Worm (Caenorhabditis elegans) whole organism, late embryonic: ENCODE measurements around the gene Y47D7A.19.

Experiments used
- C08G9.2 ChIP-seq: sonication (generic microtip); optimal IDR thresholded peaks from 2 replicates; lab custom pipeline; 2016; ENCODE audit warnings: mild to moderate bottlenecking, missing genetic modification characterization, moderate library complexity, missing compliant biosample characterization
- F13H6.1 ChIP-seq: sonication (generic microtip); optimal IDR thresholded peaks from 2 replicates; lab custom pipeline; 2016; ENCODE audit warnings: missing genetic modification characterization, missing compliant biosample characterization
- K02D7.2 ChIP-seq: sonication (generic microtip); optimal IDR thresholded peaks from 2 replicates; lab custom pipeline; 2017; ENCODE audit warnings: mild to moderate bottlenecking, missing genetic modification characterization, missing compliant biosample characterization
- T23F11.4 ChIP-seq: fragments of 200-800 bp; sonication (Bioruptor generic); optimal IDR thresholded peaks from 2 replicates; lab custom pipeline; 2018; ENCODE audit warnings: mild to moderate bottlenecking, missing genetic modification characterization, missing compliant biosample characterization
- ahr-1 ChIP-seq: sonication (generic microtip); optimal IDR thresholded peaks from 2 replicates; lab custom pipeline; 2016; ENCODE audit warnings: missing genetic modification characterization, missing compliant biosample characterization
- ceh-14 ChIP-seq: sonication (generic microtip); optimal IDR thresholded peaks from 2 replicates; lab custom pipeline; 2016; ENCODE audit warnings: missing genotype, missing genetic modification characterization, missing compliant biosample characterization
- ceh-22 ChIP-seq: sonication (generic microtip); optimal IDR thresholded peaks from 2 replicates; lab custom pipeline; 2017; ENCODE audit warnings: missing biosample characterization, missing genetic modification characterization
- ceh-24 ChIP-seq: sonication (generic microtip); optimal IDR thresholded peaks from 2 replicates; lab custom pipeline; 2016; ENCODE audit warnings: mild to moderate bottlenecking, missing genetic modification characterization, missing compliant biosample characterization
- ceh-31 ChIP-seq: sonication (generic microtip); optimal IDR thresholded peaks from 2 replicates; lab custom pipeline; 2016; ENCODE audit warnings: missing genetic modification characterization, missing compliant biosample characterization
- ceh-45 ChIP-seq: fragments of 200-800 bp; sonication (Bioruptor generic); IDR thresholded peaks from 2 replicates; pipeline ENCODE4 v1.3.6; 2022; ENCODE audit warnings: missing genetic modification reagents, missing genetic modification characterization, missing compliant biosample characterization
- ceh-48 ChIP-seq: sonication (generic microtip); optimal IDR thresholded peaks from 2 replicates; lab custom pipeline; 2016; ENCODE audit warnings: missing genetic modification characterization, inconsistent platforms, missing compliant biosample characterization
- ceh-9 ChIP-seq: sonication (generic microtip); optimal IDR thresholded peaks from 2 replicates; lab custom pipeline; 2016; ENCODE audit warnings: mild to moderate bottlenecking, missing genetic modification characterization, inconsistent platforms, missing compliant biosample characterization
- che-1 ChIP-seq: sonication (generic microtip); optimal IDR thresholded peaks from 2 replicates; lab custom pipeline; 2016; ENCODE audit warnings: mild to moderate bottlenecking, missing genetic modification characterization, missing compliant biosample characterization
- elt-4 ChIP-seq: sonication (generic microtip); optimal IDR thresholded peaks from 2 replicates; lab custom pipeline; 2016; ENCODE audit warnings: missing genetic modification characterization, missing compliant biosample characterization
- ets-4 ChIP-seq: sonication (generic microtip); optimal IDR thresholded peaks from 2 replicates; lab custom pipeline; 2016; ENCODE audit warnings: missing genetic modification characterization, missing compliant biosample characterization
- eyg-1 ChIP-seq: sonication (generic microtip); optimal IDR thresholded peaks from 2 replicates; lab custom pipeline; 2016; ENCODE audit warnings: missing genotype, missing genetic modification characterization, missing compliant biosample characterization
- fax-1 ChIP-seq: sonication (generic microtip); optimal IDR thresholded peaks from 2 replicates; lab custom pipeline; 2016; ENCODE audit warnings: missing genotype, missing genetic modification characterization, missing compliant biosample characterization
- fkh-10 ChIP-seq: fragments of 150-350 bp; optimal IDR thresholded peaks from 2 replicates; lab custom pipeline; 2014; ENCODE audit warnings: missing biosample characterization, missing genetic modification reagents, missing genetic modification characterization
- fkh-6 ChIP-seq: sonication (generic microtip); optimal IDR thresholded peaks from 2 replicates; lab custom pipeline; 2016; ENCODE audit warnings: missing genetic modification characterization, missing compliant biosample characterization
- hlh-13 ChIP-seq: fragments of 200-800 bp; sonication (Bioruptor generic); optimal IDR thresholded peaks from 2 replicates; lab custom pipeline; 2018; ENCODE audit warnings: mild to moderate bottlenecking, missing genetic modification characterization, missing compliant biosample characterization
- hlh-15 ChIP-seq: sonication (generic microtip); optimal IDR thresholded peaks from 2 replicates; lab custom pipeline; 2016; ENCODE audit warnings: missing genetic modification characterization, missing compliant biosample characterization
- hlh-30 ChIP-seq: sonication (generic microtip); optimal IDR thresholded peaks from 2 replicates; lab custom pipeline; 2017; ENCODE audit warnings: antibody characterized with exemption, missing genetic modification characterization, missing compliant biosample characterization; ENCODE audit not compliant: insufficient read depth
- hlh-6 ChIP-seq: sonication (generic microtip); optimal IDR thresholded peaks from 2 replicates; lab custom pipeline; 2016; ENCODE audit warnings: missing genotype, missing genetic modification characterization, missing compliant biosample characterization
- lim-6 ChIP-seq: sonication (generic microtip); optimal IDR thresholded peaks from 2 replicates; lab custom pipeline; 2016; ENCODE audit warnings: missing genetic modification characterization, missing compliant biosample characterization
- lin-11 ChIP-seq: fragments of 200-800 bp; sonication (Bioruptor generic); optimal IDR thresholded peaks from 2 replicates; lab custom pipeline; 2018; ENCODE audit warnings: mild to moderate bottlenecking, missing genetic modification characterization, missing compliant biosample characterization
- madf-2 ChIP-seq: sonication (generic microtip); optimal IDR thresholded peaks from 2 replicates; lab custom pipeline; 2017; ENCODE audit warnings: missing genetic modification characterization, missing compliant biosample characterization
- nhr-11 ChIP-seq: fragments of 150-350 bp; optimal IDR thresholded peaks from 2 replicates; lab custom pipeline; 2014; ENCODE audit warnings: missing biosample characterization, missing genetic modification characterization
- nhr-232 ChIP-seq: sonication (generic microtip); optimal IDR thresholded peaks from 2 replicates; lab custom pipeline; 2016; ENCODE audit warnings: missing genetic modification characterization, missing compliant biosample characterization
- pag-3 ChIP-seq: sonication (generic microtip); optimal IDR thresholded peaks from 2 replicates; lab custom pipeline; 2016; ENCODE audit warnings: missing compliant biosample characterization, missing genetic modification characterization, borderline replicate concordance
- pat-9 ChIP-seq: fragments of 200-800 bp; sonication (Bioruptor generic); optimal IDR thresholded peaks from 2 replicates; lab custom pipeline; 2018; ENCODE audit warnings: mild to moderate bottlenecking, missing genetic modification characterization, moderate library complexity, missing compliant biosample characterization
- pqm-1 ChIP-seq: sonication (generic microtip); optimal IDR thresholded peaks from 2 replicates; lab custom pipeline; 2016; ENCODE audit warnings: missing genetic modification characterization, missing compliant biosample characterization
- ref-2 ChIP-seq: sonication (generic microtip); optimal IDR thresholded peaks from 2 replicates; lab custom pipeline; 2016; ENCODE audit warnings: missing genetic modification characterization, missing compliant biosample characterization
- sdc-2 ChIP-seq: sonication (generic microtip); optimal IDR thresholded peaks from 2 replicates; lab custom pipeline; 2016; ENCODE audit warnings: missing genotype, missing genetic modification characterization, missing compliant biosample characterization
- sox-2 ChIP-seq: fragments of 200-800 bp; sonication (Bioruptor generic); IDR thresholded peaks from 2 replicates; pipeline ENCODE4 v1.3.6; 2022; ENCODE audit warnings: missing genetic modification reagents, missing genetic modification characterization, missing compliant biosample characterization
- sox-4 ChIP-seq: sonication (generic microtip); optimal IDR thresholded peaks from 2 replicates; lab custom pipeline; 2017; ENCODE audit warnings: mild to moderate bottlenecking, missing genetic modification characterization, inconsistent platforms, missing compliant biosample characterization
- syd-9 ChIP-seq: sonication (generic microtip); optimal IDR thresholded peaks from 2 replicates; lab custom pipeline; 2016; ENCODE audit warnings: mild to moderate bottlenecking, missing genetic modification characterization, moderate library complexity, missing compliant biosample characterization
- tbx-2 ChIP-seq: sonication (generic microtip); optimal IDR thresholded peaks from 2 replicates; lab custom pipeline; 2016; ENCODE audit warnings: missing genetic modification characterization, missing compliant biosample characterization
- tbx-7 ChIP-seq: sonication (generic microtip); optimal IDR thresholded peaks from 2 replicates; lab custom pipeline; 2016; ENCODE audit warnings: missing genotype, missing genetic modification characterization, missing compliant biosample characterization
- ttx-3 ChIP-seq: sonication (generic microtip); optimal IDR thresholded peaks from 2 replicates; lab custom pipeline; 2016; ENCODE audit warnings: missing genetic modification reagents, missing genetic modification characterization, missing compliant biosample characterization
- unc-3 ChIP-seq, 2 experiments: fragments of 200-800 bp in 1 of 2; sonication (Bioruptor generic) in 1 of 2; sonication (generic microtip) in 1 of 2; conservative IDR thresholded peaks in 1 of 2; optimal IDR thresholded peaks in 1 of 2; 2 replicates each; pipeline versions ENCODE4 v1.3.6 to Lab custom; 2016 to 2022; ENCODE audit warnings: missing compliant biosample characterization in 2 of 2, missing genetic modification characterization in 2 of 2, missing genetic modification reagents in 1 of 2
- unc-42 ChIP-seq: sonication (generic microtip); optimal IDR thresholded peaks from 2 replicates; lab custom pipeline; 2016; ENCODE audit warnings: missing genotype, missing genetic modification characterization, missing compliant biosample characterization
- unc-55 ChIP-seq: sonication (generic microtip); optimal IDR thresholded peaks from 2 replicates; lab custom pipeline; 2017; ENCODE audit warnings: missing biosample characterization, missing genetic modification reagents, missing genetic modification characterization
- unc-86 ChIP-seq: sonication (generic microtip); optimal IDR thresholded peaks from 2 replicates; lab custom pipeline; 2016; ENCODE audit warnings: missing genetic modification characterization, missing compliant biosample characterization
- zip-5 ChIP-seq: sonication (generic microtip); optimal IDR thresholded peaks from 2 replicates; lab custom pipeline; 2016; ENCODE audit warnings: missing genetic modification characterization, missing compliant biosample characterization

The Y47D7A.19 gene

DNA sequence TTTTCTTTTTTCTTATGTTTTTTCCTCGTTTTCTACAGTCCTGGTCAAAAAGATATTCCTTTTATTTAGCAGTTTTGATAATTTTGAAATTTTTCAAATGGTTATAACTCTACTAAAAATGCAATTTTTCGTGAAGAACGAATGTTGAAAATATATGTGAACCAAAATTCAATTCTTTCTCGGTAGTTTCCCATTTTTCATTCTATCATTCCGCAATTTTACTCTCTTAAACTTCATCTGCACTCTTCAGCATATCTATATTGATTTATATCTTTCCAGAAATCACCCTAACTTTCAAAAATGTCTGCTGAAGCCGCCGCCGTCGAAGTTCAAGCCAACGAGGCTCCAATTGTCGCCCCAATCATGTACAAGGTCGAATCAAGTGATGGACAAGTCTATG, 2.0 kb upstream of the Y47D7A.19 start, which contains the start of gene skr-7:
skr-7 (plus strand) TSS at position 301 of the 400 bp plus-strand sequence.
- TF ChIP-seq nhr-11, result no peak
- TF ChIP-seq hlh-15 (tag; lab: Kevin White, UChicago), result no peak
- TF ChIP-seq elt-4 (tag; lab: Kevin White, UChicago), result no peak
- no peak for TF ChIP-seq ceh-45
- TF ChIP-seq nhr-232 (tag; lab: Kevin White, UChicago), result no peak
- no peak for TF ChIP-seq fkh-6
- no peak for TF ChIP-seq C08G9.2
- TF ChIP-seq hlh-13 (GFP tag; lab: Kevin White, UChicago), result no peak
- no peak for TF ChIP-seq fax-1 (tag; lab: Kevin White, UChicago)
- no peak for TF ChIP-seq tbx-2 (tag; lab: Kevin White, UChicago)
- no peak for TF ChIP-seq ceh-22 (tag; lab: Kevin White, UChicago)
- TF ChIP-seq unc-86 (tag; lab: Kevin White, UChicago), result no peak
- TF ChIP-seq unc-3 (GFP tag; conservative IDR thresholded peaks at IDR 0.05; lab: Robert Waterston, UW), result no peak
- TF ChIP-seq unc-3 (tag; optimal IDR thresholded peaks at IDR 0.05; lab: Kevin White, UChicago), result no peak
- TF ChIP-seq tbx-7 (tag; lab: Kevin White, UChicago), result no peak
- no peak for TF ChIP-seq hlh-30 (tag; lab: Kevin White, UChicago)
- no peak for TF ChIP-seq sox-2 (GFP tag; lab: Robert Waterston, UW)

DNA sequence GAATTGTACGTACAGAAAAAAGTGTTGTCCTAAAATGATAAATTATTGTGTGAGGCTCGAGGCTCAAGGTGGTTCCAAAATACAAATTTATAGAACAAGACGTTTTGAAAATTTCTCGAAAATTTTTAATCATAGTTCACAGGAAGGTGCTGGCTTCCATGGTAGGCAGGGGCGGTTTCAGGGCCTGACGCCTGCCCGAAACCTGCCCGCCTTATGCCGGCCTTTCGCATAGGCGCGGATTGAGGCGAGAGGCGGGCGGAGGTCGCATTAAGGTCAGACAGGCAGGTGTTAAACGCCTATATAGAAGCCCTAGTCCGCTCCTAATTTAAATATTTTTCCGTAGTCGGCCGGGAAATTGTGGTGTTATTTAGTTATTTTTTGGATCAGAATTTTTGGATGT, 1.1 kb upstream of the Y47D7A.19 start:
- TF ChIP-seq hlh-15 (tag; lab: Kevin White, UChicago), result no peak
- TF ChIP-seq unc-86 (tag; lab: Kevin White, UChicago), result no peak
- no peak for TF ChIP-seq syd-9 (tag; lab: Kevin White, UChicago)
- TF ChIP-seq, all 69 proteins: peak for 0

DNA sequence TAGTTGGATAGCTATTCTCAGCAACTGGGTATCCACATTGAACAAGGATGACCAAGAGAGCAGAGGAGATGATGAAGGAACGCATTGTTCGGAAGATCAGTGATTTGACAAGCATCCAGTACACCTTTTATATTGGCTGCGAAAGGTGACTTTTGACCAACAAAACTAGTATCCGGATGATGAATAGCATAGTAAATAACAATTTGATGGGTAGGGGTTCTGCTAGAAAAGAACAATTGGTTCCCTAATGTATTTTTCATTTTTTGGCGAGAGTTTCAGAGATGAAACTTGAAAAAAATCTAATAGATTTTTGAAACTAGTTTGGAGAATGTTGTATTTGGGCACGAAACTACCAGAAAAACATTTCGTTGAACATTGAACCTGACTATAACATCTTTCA, 4.1 kb downstream of the Y47D7A.19 start, which contains the start of gene Y47D7A.11:
Y47D7A.11 (minus strand) TSS at position 101 of the 400 bp plus-strand sequence.
- TF ChIP-seq che-1 (tag; lab: Kevin White, UChicago) (no peak), hlh-6 (tag; lab: Kevin White, UChicago) (no peak), unc-55 (no peak), fkh-6 (no peak), K02D7.2 (tag; lab: Kevin White, UChicago) (no peak), eyg-1 (tag; lab: Kevin White, UChicago) (no peak), sox-2 (GFP tag; lab: Robert Waterston, UW) (no peak), hlh-30 (tag; lab: Kevin White, UChicago) (no peak), zip-5 (tag; lab: Kevin White, UChicago) (no peak), ceh-48 (tag; lab: Kevin White, UChicago) (no peak), fkh-10 (GFP tag; lab: Kevin White, UChicago) (no peak), T23F11.4 (GFP tag; lab: Kevin White, UChicago) (no peak), ets-4 (tag; lab: Kevin White, UChicago) (no peak), lin-11 (tag; lab: Kevin White, UChicago) (no peak), pag-3 (tag; lab: Kevin White, UChicago) (no peak), ceh-24 (tag; lab: Kevin White, UChicago) (no peak), ref-2 (tag; lab: Kevin White, UChicago) (no peak), unc-42 (tag; lab: Kevin White, UChicago) (no peak), F13H6.1 (no peak), ceh-22 (tag; lab: Kevin White, UChicago) (no peak)

- TF ChIP-seq ceh-31 (tag; lab: Kevin White, UChicago) (no peak), pqm-1 (tag; lab: Kevin White, UChicago) (no peak), ceh-9 (no peak), fkh-10 (GFP tag; lab: Kevin White, UChicago) (no peak), pat-9 (tag; lab: Kevin White, UChicago) (no peak), hlh-30 (tag; lab: Kevin White, UChicago) (no peak), F13H6.1 (no peak), ttx-3 (no peak), lim-6 (no peak), ahr-1 (tag; lab: Kevin White, UChicago) (no peak), madf-2 (tag; lab: Kevin White, UChicago) (no peak), sox-4 (tag; lab: Kevin White, UChicago) (no peak), zip-5 (tag; lab: Kevin White, UChicago) (no peak), sdc-2 (tag; lab: Kevin White, UChicago) (no peak), ceh-14 (tag; lab: Kevin White, UChicago) (no peak), ceh-45 (no peak)
Observed at ce11 chrV:4429576-4429975, 5.4 kb downstream of the Y47D7A.19 start, which contains the start of gene Y47D7A.12. Gene Y47D7A.12, minus strand, starts transcription at chrV:4429676.
